Fruit fly (Drosophila melanogaster) whole organism, pupa: ENCODE results near the gene CG33552.

Experiments used
- CG10348 ChIP-seq: fragments of 200-800 bp; sonication (Bioruptor generic); IDR thresholded peaks from 2 replicates; pipeline ENCODE4 v1.3.6; 2022; ENCODE audit warnings: missing biosample characterization, missing genetic modification characterization
- CG12605 ChIP-seq: fragments of 200-800 bp; sonication (Bioruptor generic); IDR thresholded peaks from 2 replicates; pipeline ENCODE4 v1.3.6; 2022; ENCODE audit warnings: missing biosample characterization, missing genetic modification characterization
- CG15710 ChIP-seq: fragments of 200-800 bp; sonication (Bioruptor generic); optimal IDR thresholded peaks from 2 replicates; lab custom pipeline; 2018; ENCODE audit warnings: missing biosample characterization, mild to moderate bottlenecking, missing genetic modification characterization, moderate library complexity
- CG17806 ChIP-seq: fragments of 200-800 bp; sonication (Bioruptor generic); optimal IDR thresholded peaks from 2 replicates; lab custom pipeline; 2018; ENCODE audit warnings: missing biosample characterization, mild to moderate bottlenecking, missing genetic modification characterization, moderate library complexity
- CG32121 ChIP-seq: fragments of 200-800 bp; sonication (Bioruptor generic); IDR thresholded peaks from 2 replicates; pipeline ENCODE4 v1.3.6; 2022; ENCODE audit warnings: missing biosample characterization, missing genetic modification characterization
- CG34367 ChIP-seq: fragments of 200-800 bp; sonication (Bioruptor generic); optimal IDR thresholded peaks from 2 replicates; lab custom pipeline; 2018; ENCODE audit warnings: missing biosample characterization, mild to moderate bottlenecking, missing genetic modification characterization
- CG8159 ChIP-seq: fragments of 200-800 bp; sonication (Bioruptor generic); optimal IDR thresholded peaks from 3 replicates; lab custom pipeline; 2018; ENCODE audit warnings: missing biosample characterization, mild to moderate bottlenecking, missing genetic modification characterization, moderate library complexity
- D1 ChIP-seq: fragments of 200-800 bp; sonication (Bioruptor generic); optimal IDR thresholded peaks from 2 replicates; lab custom pipeline; 2018; ENCODE audit warnings: missing biosample characterization, mild to moderate bottlenecking, missing genetic modification characterization, moderate library complexity
- EcR ChIP-seq: fragments of 200-800 bp; sonication (Bioruptor generic); optimal IDR thresholded peaks from 3 replicates; lab custom pipeline; 2019; ENCODE audit warnings: missing biosample characterization, missing genetic modification characterization, mild to moderate bottlenecking, moderate library complexity, missing genetic modification reagents
- Snoo ChIP-seq: fragments of 200-800 bp; sonication (Bioruptor generic); optimal IDR thresholded peaks from 3 replicates; lab custom pipeline; 2017; ENCODE audit warnings: missing biosample characterization, mild to moderate bottlenecking, missing genetic modification characterization, inconsistent platforms
- gl ChIP-seq: fragments of 200-800 bp; sonication (Bioruptor generic); optimal IDR thresholded peaks from 2 replicates; lab custom pipeline; 2018; ENCODE audit warnings: missing biosample characterization, mild to moderate bottlenecking, missing genetic modification characterization
- rn ChIP-seq: fragments of 200-800 bp; sonication (Bioruptor generic); IDR thresholded peaks from 2 replicates; pipeline ENCODE4 v1.3.6; 2022; ENCODE audit warnings: missing biosample characterization, missing genetic modification characterization

DNA sequence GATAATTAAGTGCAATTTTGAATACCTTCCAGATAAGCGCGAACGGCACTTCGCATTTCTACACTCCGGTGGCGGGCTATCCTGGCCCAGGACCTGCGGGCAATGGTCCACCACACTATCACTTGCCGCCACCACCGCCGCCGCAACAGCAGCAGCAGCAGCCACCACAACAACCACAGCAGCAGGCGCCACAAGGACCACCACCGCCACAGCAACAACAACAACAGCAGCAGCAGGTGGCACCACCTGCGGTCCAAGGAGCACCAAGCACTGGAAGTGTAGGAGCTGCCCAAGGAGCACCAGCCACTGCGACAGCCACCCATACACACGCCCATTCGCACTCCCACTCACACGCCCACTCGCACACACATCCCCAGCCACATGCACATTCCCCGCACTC, 24.8 kb upstream of the CG33552 start:
- no peak for TF ChIP-seq gl (tag; lab: Kevin White, UChicago)
- no peak for TF ChIP-seq rn (GFP tag; lab: Robert Waterston, UW)
- TF ChIP-seq CG8159 (tag; lab: Kevin White, UChicago): no peak
- no peak for TF ChIP-seq CG34367 (tag; lab: Kevin White, UChicago)
- no peak for TF ChIP-seq EcR (GFP tag; lab: Kevin White, UChicago)
- no peak for TF ChIP-seq CG32121 (GFP tag; lab: Robert Waterston, UW)
- TF ChIP-seq D1: no peak
- no peak for TF ChIP-seq CG15710 (tag; lab: Kevin White, UChicago)
- TF ChIP-seq CG10348: no peak
- no peak for TF ChIP-seq Snoo (tag; lab: Kevin White, UChicago)
- no peak for TF ChIP-seq CG12605 (GFP tag; lab: Robert Waterston, UW)
- no peak for TF ChIP-seq CG17806
